Worm (Caenorhabditis elegans) whole organism, L4 larva: Measurements from ENCODE around the gene C16C10.13.
A peak's percentile ranks its signal among the peaks of the same experiment; 100 is the strongest.

Experiments
- F10B5.3 ChIP-seq: sonication (generic microtip); optimal IDR thresholded peaks from 2 replicates; lab custom pipeline; 2016; ENCODE audit warnings: mild to moderate bottlenecking, missing genetic modification characterization, missing compliant biosample characterization
- F37D6.2 ChIP-seq: sonication (generic microtip); optimal IDR thresholded peaks from 2 replicates; lab custom pipeline; 2016; ENCODE audit warnings: mild to moderate bottlenecking, missing genetic modification characterization, missing compliant biosample characterization
- F44E2.7 ChIP-seq: fragments of 200-800 bp; sonication (Bioruptor generic); IDR thresholded peaks from 2 replicates; pipeline ENCODE4 v2.1.2; 2022; ENCODE audit warnings: missing genetic modification characterization, missing compliant biosample characterization
- F49E8.2 ChIP-seq: sonication (generic microtip); optimal IDR thresholded peaks from 2 replicates; lab custom pipeline; 2016; ENCODE audit warnings: missing compliant biosample characterization, mild to moderate bottlenecking, missing genetic modification characterization, borderline replicate concordance
- R02D3.7 ChIP-seq: fragments of 150-350 bp; sonication (generic microtip); optimal IDR thresholded peaks from 3 replicates; lab custom pipeline; 2014; ENCODE audit warnings: missing biosample characterization, missing genetic modification characterization
- T20F7.1 ChIP-seq: fragments of 200-800 bp; sonication (Bioruptor generic); optimal IDR thresholded peaks from 2 replicates; lab custom pipeline; 2018; ENCODE audit warnings: mild to moderate bottlenecking, missing genetic modification characterization, missing compliant biosample characterization
- T26A8.4 ChIP-seq: fragments of 200-800 bp; sonication (Bioruptor generic); IDR thresholded peaks from 2 replicates; pipeline ENCODE4 v1.3.6; 2022; ENCODE audit warnings: missing genetic modification characterization, missing compliant biosample characterization
- Y105C5A.15 ChIP-seq: fragments of 200-800 bp; sonication (Bioruptor generic); IDR thresholded peaks from 2 replicates; pipeline ENCODE4 v1.3.6; 2022; ENCODE audit warnings: missing genetic modification characterization, missing compliant biosample characterization
- Y48G9A.11 ChIP-seq: fragments of 200-800 bp; sonication (Bioruptor generic); IDR thresholded peaks from 2 replicates; pipeline ENCODE4 v1.3.6; 2022; ENCODE audit warnings: missing genetic modification reagents, missing genetic modification characterization, missing compliant biosample characterization
- Y75B8A.6 ChIP-seq: fragments of 200-800 bp; sonication (Bioruptor generic); IDR thresholded peaks from 2 replicates; pipeline ENCODE4 v1.3.6; 2022; ENCODE audit warnings: missing genetic modification reagents, missing genetic modification characterization, missing compliant biosample characterization
- ZK546.5 ChIP-seq, 2 experiments: sonication (generic microtip); optimal IDR thresholded peaks; 2 replicates each; lab custom pipeline; 2017; ENCODE audit warnings: missing biosample characterization in 2 of 2, missing genetic modification characterization in 2 of 2
- aha-1 ChIP-seq: fragments of 150-350 bp; peaks from one replicate; lab custom pipeline; 2014; ENCODE audit warnings: missing biosample characterization, missing genetic modification characterization
- ceh-28 ChIP-seq: fragments of 150-350 bp; optimal IDR thresholded peaks from 2 replicates; lab custom pipeline; 2014; ENCODE audit warnings: missing biosample characterization, missing genetic modification reagents, missing genetic modification characterization
- ceh-32 ChIP-seq: sonication (generic microtip); optimal IDR thresholded peaks from 2 replicates; lab custom pipeline; 2016; ENCODE audit warnings: mild to moderate bottlenecking, missing genetic modification characterization, missing compliant biosample characterization; ENCODE audit not compliant: poor library complexity
- ceh-62 ChIP-seq: sonication (generic microtip); optimal IDR thresholded peaks from 2 replicates; lab custom pipeline; 2017; ENCODE audit warnings: missing biosample characterization, missing genetic modification characterization
- ces-1 ChIP-seq: fragments of 150-350 bp; sonication (generic microtip); optimal IDR thresholded peaks from 4 replicates; lab custom pipeline; 2014; ENCODE audit warnings: missing biosample characterization, missing genetic modification reagents, missing genetic modification characterization
- cey-2 ChIP-seq: sonication (generic microtip); optimal IDR thresholded peaks from 3 replicates; lab custom pipeline; 2017; ENCODE audit warnings: missing genetic modification characterization, mild to moderate bottlenecking, missing compliant biosample characterization, antibody characterized with exemption, borderline replicate concordance; ENCODE audit not compliant: insufficient read depth
- ctbp-1 ChIP-seq: fragments of 200-800 bp; sonication (Bioruptor generic); IDR thresholded peaks from 2 replicates; pipeline ENCODE4 v1.3.6; 2022; ENCODE audit warnings: missing genetic modification reagents, missing genetic modification characterization, missing compliant biosample characterization
- daf-12 ChIP-seq: fragments of 150-350 bp; optimal IDR thresholded peaks from 2 replicates; lab custom pipeline; 2014; ENCODE audit warnings: missing biosample characterization, missing genetic modification reagents, missing genetic modification characterization
- daf-16 ChIP-seq, 3 experiments: sonication (generic microtip); optimal IDR thresholded peaks; 2 replicates each; lab custom pipeline; 2016 to 2017; ENCODE audit warnings: missing genetic modification characterization in 3 of 3, missing genetic modification reagents in 3 of 3, mild to moderate bottlenecking in 2 of 3, missing compliant biosample characterization in 2 of 3, missing biosample characterization in 1 of 3, moderate library complexity in 1 of 3
- daf-8 ChIP-seq: fragments of 200-800 bp; sonication (Bioruptor generic); IDR thresholded peaks from 2 replicates; pipeline ENCODE4 v1.3.6; 2022; ENCODE audit warnings: missing genetic modification characterization, missing compliant biosample characterization
- dmd-8 ChIP-seq: fragments of 200-800 bp; sonication (Bioruptor generic); IDR thresholded peaks from 2 replicates; pipeline ENCODE4 v1.3.6; 2022; ENCODE audit warnings: missing genetic modification characterization, missing compliant biosample characterization
- dve-1 ChIP-seq: sonication (generic microtip); optimal IDR thresholded peaks from 2 replicates; lab custom pipeline; 2017; ENCODE audit warnings: antibody characterized with exemption, mild to moderate bottlenecking, missing genetic modification characterization, missing compliant biosample characterization; ENCODE audit not compliant: insufficient read depth
- egl-43 ChIP-seq: fragments of 200-800 bp; sonication (Bioruptor generic); IDR thresholded peaks from 2 replicates; pipeline ENCODE4 v1.3.6; 2022; ENCODE audit warnings: missing genetic modification reagents, missing genetic modification characterization, missing compliant biosample characterization
- hmg-1.1 ChIP-seq: fragments of 200-800 bp; sonication (Bioruptor generic); IDR thresholded peaks from 2 replicates; pipeline ENCODE4 v1.3.6; 2022; ENCODE audit warnings: missing genetic modification reagents, missing genetic modification characterization, missing compliant biosample characterization
- jun-1 ChIP-seq: fragments of 150-350 bp; optimal IDR thresholded peaks from 2 replicates; lab custom pipeline; 2014; ENCODE audit warnings: missing biosample characterization, missing genetic modification reagents, missing genetic modification characterization
- lin-13 ChIP-seq: fragments of 150-350 bp; optimal IDR thresholded peaks from 2 replicates; lab custom pipeline; 2014; ENCODE audit warnings: missing biosample characterization, missing genetic modification reagents, missing genetic modification characterization
- lin-15B ChIP-seq: fragments of 150-350 bp; sonication (generic microtip); optimal IDR thresholded peaks from 3 replicates; lab custom pipeline; 2014; ENCODE audit warnings: missing biosample characterization, missing genetic modification characterization
- lsy-2 ChIP-seq, 2 experiments: fragments of 150-350 bp in 1 of 2; sonication (generic microtip) in 1 of 2; optimal IDR thresholded peaks; 2 replicates each; lab custom pipeline; 2014 to 2017; ENCODE audit warnings: missing biosample characterization in 2 of 2, missing genetic modification characterization in 2 of 2
- mdt-29 ChIP-seq: fragments of 200-800 bp; sonication (Bioruptor generic); IDR thresholded peaks from 2 replicates; pipeline ENCODE4 v1.3.6; 2022; ENCODE audit warnings: missing genetic modification reagents, missing genetic modification characterization, missing compliant biosample characterization
- mes-2 ChIP-seq: sonication (generic microtip); optimal IDR thresholded peaks from 2 replicates; lab custom pipeline; 2016; ENCODE audit warnings: missing genotype, mild to moderate bottlenecking, missing genetic modification characterization, missing compliant biosample characterization; ENCODE audit not compliant: poor library complexity, severe bottlenecking
- mxl-2 ChIP-seq: fragments of 200-800 bp; sonication (Bioruptor generic); conservative IDR thresholded peaks from 2 replicates; pipeline ENCODE4 v1.3.6; 2022; ENCODE audit warnings: missing genetic modification reagents, missing genetic modification characterization, missing compliant biosample characterization
- mxl-3 ChIP-seq: fragments of 200-800 bp; sonication (Bioruptor generic); optimal IDR thresholded peaks from 2 replicates; lab custom pipeline; 2018; ENCODE audit warnings: mild to moderate bottlenecking, missing genetic modification characterization, missing compliant biosample characterization
- nhr-10 ChIP-seq: fragments of 150-350 bp; optimal IDR thresholded peaks from 2 replicates; lab custom pipeline; 2014; ENCODE audit warnings: missing biosample characterization, missing genetic modification characterization
- nhr-102 ChIP-seq: sonication (generic microtip); optimal IDR thresholded peaks from 2 replicates; lab custom pipeline; 2016; ENCODE audit warnings: mild to moderate bottlenecking, missing genetic modification characterization, moderate library complexity, missing compliant biosample characterization
- nhr-11 ChIP-seq: fragments of 150-350 bp; optimal IDR thresholded peaks from 2 replicates; lab custom pipeline; 2014; ENCODE audit warnings: missing biosample characterization, missing genetic modification characterization
- nhr-111 ChIP-seq: fragments of 200-800 bp; sonication (Bioruptor generic); optimal IDR thresholded peaks from 2 replicates; lab custom pipeline; 2018; ENCODE audit warnings: mild to moderate bottlenecking, missing genetic modification characterization, missing compliant biosample characterization
- nhr-41 ChIP-seq: fragments of 200-800 bp; sonication (Bioruptor generic); IDR thresholded peaks from 2 replicates; pipeline ENCODE4 v1.3.6; 2022; ENCODE audit warnings: missing genetic modification reagents, missing genetic modification characterization, missing compliant biosample characterization
- nhr-42 ChIP-seq: fragments of 200-800 bp; sonication (Bioruptor generic); IDR thresholded peaks from 2 replicates; pipeline ENCODE4 v1.3.6; 2022; ENCODE audit warnings: missing genetic modification characterization, missing compliant biosample characterization
- nhr-48 ChIP-seq: sonication (generic microtip); optimal IDR thresholded peaks from 2 replicates; lab custom pipeline; 2016; ENCODE audit warnings: mild to moderate bottlenecking, missing genetic modification characterization, missing compliant biosample characterization
- nhr-6 ChIP-seq: fragments of 150-350 bp; optimal IDR thresholded peaks from 2 replicates; lab custom pipeline; 2014; ENCODE audit warnings: missing biosample characterization, missing genetic modification characterization
- nhr-76 ChIP-seq: fragments of 150-350 bp; optimal IDR thresholded peaks from 2 replicates; lab custom pipeline; 2014; ENCODE audit warnings: missing biosample characterization, missing genetic modification characterization
- nhr-77 ChIP-seq: fragments of 150-350 bp; optimal IDR thresholded peaks from 2 replicates; lab custom pipeline; 2014; ENCODE audit warnings: missing biosample characterization, missing genetic modification characterization
- php-3 ChIP-seq: fragments of 200-800 bp; sonication (Bioruptor generic); IDR thresholded peaks from 2 replicates; pipeline ENCODE4 v1.3.6; 2022; ENCODE audit warnings: missing genetic modification reagents, missing genetic modification characterization, missing compliant biosample characterization
- saeg-2 ChIP-seq: fragments of 200-800 bp; sonication (Bioruptor generic); IDR thresholded peaks from 2 replicates; pipeline ENCODE4 v1.3.6; 2022; ENCODE audit warnings: missing genetic modification reagents, missing genetic modification characterization, missing compliant biosample characterization
- sdz-12 ChIP-seq: fragments of 200-800 bp; sonication (Bioruptor generic); optimal IDR thresholded peaks from 2 replicates; lab custom pipeline; 2018; ENCODE audit warnings: mild to moderate bottlenecking, missing genetic modification characterization, missing compliant biosample characterization
- set-16 ChIP-seq: fragments of 200-800 bp; sonication (Bioruptor generic); IDR thresholded peaks from 2 replicates; pipeline ENCODE4 v1.3.6; 2022; ENCODE audit warnings: missing genetic modification reagents, missing genetic modification characterization, missing compliant biosample characterization
- unc-130 ChIP-seq: sonication (generic microtip); optimal IDR thresholded peaks from 2 replicates; lab custom pipeline; 2016; ENCODE audit warnings: missing genetic modification reagents, missing genetic modification characterization, missing compliant biosample characterization
- unc-39 ChIP-seq: sonication (generic microtip); optimal IDR thresholded peaks from 2 replicates; lab custom pipeline; 2017; ENCODE audit warnings: missing biosample characterization, missing genetic modification characterization
- zfp-3 ChIP-seq: fragments of 200-800 bp; sonication (Bioruptor generic); conservative IDR thresholded peaks from 2 replicates; pipeline ENCODE4 v1.3.6; 2022; ENCODE audit warnings: missing genetic modification reagents, missing genetic modification characterization, missing compliant biosample characterization
- zip-2 ChIP-seq: fragments of 150-350 bp; optimal IDR thresholded peaks from 2 replicates; lab custom pipeline; 2014; ENCODE audit warnings: missing biosample characterization, missing genetic modification characterization
- ztf-7 ChIP-seq: fragments of 150-350 bp; optimal IDR thresholded peaks from 2 replicates; lab custom pipeline; 2014; ENCODE audit warnings: missing biosample characterization, missing genetic modification characterization

Gene C16C10.13

DNA sequence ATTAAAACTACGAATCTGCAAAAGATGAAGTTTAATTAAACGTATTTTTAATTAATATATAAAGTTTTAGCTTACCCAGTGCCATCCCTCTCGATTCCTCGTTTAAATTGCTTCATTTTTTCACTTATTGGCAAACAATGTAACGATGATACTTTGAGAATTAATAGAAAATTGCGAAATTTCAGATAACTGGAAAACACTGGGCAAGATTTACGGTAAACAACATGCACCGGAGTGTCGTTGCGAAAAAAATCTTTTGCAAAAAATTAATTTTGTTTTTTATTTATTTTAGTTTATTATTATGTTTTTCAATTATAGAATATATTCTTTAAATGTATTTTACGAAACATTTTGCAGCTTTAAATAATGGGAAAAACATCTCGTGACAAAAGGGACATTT lies 27.8 kb downstream of the C16C10.13 start, which contains the start of the genes pelo-1 and R74.7:
Gene pelo-1, minus strand, starts transcription at position 151 of the 400 bp plus-strand sequence.
Gene R74.7, plus strand, starts transcription at position 358 of the 400 bp plus-strand sequence.
- TF ChIP-seq nhr-10, result no peak
- no peak for TF ChIP-seq set-16 (GFP tag; lab: Robert Waterston, UW)
- TF ChIP-seq mxl-3 (GFP tag; lab: Kevin White, UChicago), result no peak
- TF ChIP-seq nhr-102 (tag; lab: Kevin White, UChicago), result no peak
- no peak for TF ChIP-seq lin-13 (GFP tag; lab: Kevin White, UChicago)
- TF ChIP-seq zfp-3 (GFP tag; lab: Robert Waterston, UW), result no peak
- no peak for TF ChIP-seq nhr-41 (GFP tag; lab: Robert Waterston, UW)
- TF ChIP-seq egl-43 (GFP tag; lab: Robert Waterston, UW), result no peak
- no peak for TF ChIP-seq aha-1 (tag; lab: Kevin White, UChicago)
- no peak for TF ChIP-seq lin-15B (tag; lab: Kevin White, UChicago)
- no peak for TF ChIP-seq F44E2.7 (GFP tag; lab: Robert Waterston, UW)
- TF ChIP-seq nhr-76 (tag; lab: Kevin White, UChicago), result no peak
- TF ChIP-seq ceh-62 (tag; lab: Kevin White, UChicago), result no peak
- TF ChIP-seq nhr-6 (tag; lab: Kevin White, UChicago), result no peak
- no peak for TF ChIP-seq cey-2 (tag; lab: Kevin White, UChicago)
- TF ChIP-seq ctbp-1 (GFP tag; lab: Robert Waterston, UW), result no peak
- TF ChIP-seq saeg-2 (GFP tag; lab: Robert Waterston, UW), result no peak
- TF ChIP-seq Y48G9A.11 (GFP tag; lab: Robert Waterston, UW), result peak; percentile 61
- no peak for TF ChIP-seq ceh-32 (tag; lab: Kevin White, UChicago)
- peak; percentile 69 for TF ChIP-seq R02D3.7 (tag; lab: Kevin White, UChicago)
- no peak for TF ChIP-seq mxl-2 (GFP tag; lab: Robert Waterston, UW)
- TF ChIP-seq mes-2 (tag; lab: Kevin White, UChicago), result peak; percentile 33
- no peak for TF ChIP-seq unc-39 (tag; lab: Kevin White, UChicago)
- no peak for TF ChIP-seq dve-1
- TF ChIP-seq sdz-12 (GFP tag; lab: Kevin White, UChicago), result no peak
- no peak for TF ChIP-seq mdt-29 (GFP tag; lab: Robert Waterston, UW)
- TF ChIP-seq zip-2 (tag; lab: Kevin White, UChicago), result peak; percentile 2
- TF ChIP-seq jun-1, result no peak
- TF ChIP-seq nhr-48 (tag; lab: Kevin White, UChicago), result no peak
- TF ChIP-seq nhr-77 (tag; lab: Kevin White, UChicago), result peak; percentile 11
- no peak for TF ChIP-seq daf-12 (tag; lab: Kevin White, UChicago)
- TF ChIP-seq F10B5.3 (tag; lab: Kevin White, UChicago), result no peak
- no peak for TF ChIP-seq nhr-42 (GFP tag; lab: Robert Waterston, UW)
- TF ChIP-seq dmd-8 (GFP tag; lab: Robert Waterston, UW), result no peak
- TF ChIP-seq Y105C5A.15 (GFP tag; lab: Robert Waterston, UW), result no peak
- TF ChIP-seq daf-8 (GFP tag; lab: Robert Waterston, UW), result no peak
- TF ChIP-seq php-3 (GFP tag; lab: Robert Waterston, UW), result no peak
- no peak for TF ChIP-seq F49E8.2 (tag; lab: Kevin White, UChicago)
- TF ChIP-seq nhr-11 (tag; lab: Kevin White, UChicago), result no peak
- no peak for TF ChIP-seq Y75B8A.6
- peak in 1 of 2 experiments; percentile 65 for TF ChIP-seq lsy-2 (tag; optimal IDR thresholded peaks at IDR 0.05; lab: Kevin White, UChicago)
- TF ChIP-seq T26A8.4 (GFP tag; lab: Robert Waterston, UW), result no peak
- TF ChIP-seq F37D6.2 (tag; lab: Kevin White, UChicago), result no peak
- TF ChIP-seq T20F7.1 (GFP tag; lab: Kevin White, UChicago), result peak; percentile 95
- TF ChIP-seq ceh-28, result no peak
- no peak for TF ChIP-seq unc-130 (GFP tag; lab: Kevin White, UChicago)
- no peak for TF ChIP-seq ZK546.5 (tag; optimal IDR thresholded peaks at IDR 0.05; lab: Kevin White, UChicago)
- TF ChIP-seq daf-16 (GFP tag; optimal IDR thresholded peaks at IDR 0.05; lab: Kevin White, UChicago), result no peak
- peak; percentile 21 for TF ChIP-seq daf-16 (tag; optimal IDR thresholded peaks at IDR 0.05; lab: Kevin White, UChicago)
- TF ChIP-seq ztf-7 (tag; lab: Kevin White, UChicago), result no peak
- TF ChIP-seq hmg-1.1 (GFP tag; lab: Robert Waterston, UW), result no peak
- no peak for TF ChIP-seq ces-1 (GFP tag; lab: Kevin White, UChicago)
- TF ChIP-seq nhr-111 (GFP tag; lab: Kevin White, UChicago), result no peak
